Worm (Caenorhabditis elegans): ENCODE data around the gene agr-1.
"Not testable (repeated sequence)": the region's sequence is repeated elsewhere in the genome, so short reads cannot be mapped to it uniquely, and the experiment has no call there.

The agr-1 gene

ce11 chrII:6775076-6775475 is at the start of gene agr-1:
TSS of gene agr-1 (minus strand) at chrII:6775176.
- TF ChIP-seq nhr-76, zag-1, skn-1 (tag; optimal IDR thresholded peaks at IDR 0.05): not testable (repeated sequence)

DNA sequence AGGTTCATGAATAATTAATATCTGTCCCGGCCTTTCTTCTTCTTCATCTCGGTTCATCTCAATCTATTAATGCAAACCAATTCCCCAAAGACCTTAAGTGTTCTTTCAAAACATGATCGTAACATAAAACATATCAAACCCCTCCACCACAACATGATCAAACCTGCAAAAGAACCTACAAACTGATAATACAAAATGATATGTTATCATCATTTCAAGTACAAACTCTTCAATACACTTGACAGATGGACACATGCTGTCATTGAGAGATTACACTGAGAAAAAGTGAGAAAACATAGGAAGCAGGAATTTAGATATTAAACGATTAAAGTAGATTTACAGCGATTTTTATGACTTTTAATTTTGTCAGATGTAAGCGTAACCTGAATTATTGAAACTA is 49.5 kb upstream of the agr-1 start:
- TF ChIP-seq tbx-2 (tag; optimal IDR thresholded peaks at IDR 0.05) (no peak), pha-4 (tag; optimal IDR thresholded peaks at IDR 0.05) (no peak), pqm-1 (tag; optimal IDR thresholded peaks at IDR 0.05) (peak; percentile 79), elt-2 (tag; optimal IDR thresholded peaks at IDR 0.05) (peak; percentile 87), skn-1 (tag; optimal IDR thresholded peaks at IDR 0.05) (no peak), egl-27 (tag; optimal IDR thresholded peaks at IDR 0.05) (no peak), nhr-25 (tag; optimal IDR thresholded peaks at IDR 0.05) (peak; percentile 12), ceh-16 (tag; optimal IDR thresholded peaks at IDR 0.05) (no peak), hmg-11 (tag; optimal IDR thresholded peaks at IDR 0.05) (no peak), unc-62 (GFP tag; optimal IDR thresholded peaks at IDR 0.05) (peak; percentile 69), nhr-23 (tag; optimal IDR thresholded peaks at IDR 0.05) (no peak)

DNA sequence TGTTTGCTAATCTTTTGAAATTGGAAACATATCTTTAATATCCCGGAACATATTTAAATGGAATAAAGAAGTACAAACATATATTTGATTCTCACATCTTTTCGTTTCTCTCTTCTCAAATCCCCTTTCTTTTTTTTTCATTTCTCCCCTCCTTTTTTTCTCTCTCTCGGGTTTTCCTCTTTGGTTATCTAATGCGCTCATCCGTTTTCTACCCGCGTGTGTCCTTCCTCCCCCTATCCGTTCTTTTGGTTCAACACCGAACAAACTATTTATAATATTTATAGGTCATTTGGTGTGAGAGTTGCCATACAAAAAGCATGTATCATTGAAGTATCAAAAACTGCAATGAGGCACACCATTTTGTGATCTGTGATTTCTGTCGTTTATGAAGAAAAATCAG is 48.9 kb upstream of the agr-1 start:
- TF ChIP-seq nhr-25 (tag; optimal IDR thresholded peaks at IDR 0.05) (peak; percentile 20), ZK546.5 (tag; optimal IDR thresholded peaks at IDR 0.05) (no peak), unc-62 (GFP tag; optimal IDR thresholded peaks at IDR 0.05) (peak; percentile 51), nhr-28 (tag; optimal IDR thresholded peaks at IDR 0.05) (no peak), mdl-1 (tag; optimal IDR thresholded peaks at IDR 0.05) (peak; percentile 20), lin-39 (tag; optimal IDR thresholded peaks at IDR 0.05) (peak; percentile 36), lsy-12 (tag; optimal IDR thresholded peaks at IDR 0.05) (no peak), elt-1 (tag; optimal IDR thresholded peaks at IDR 0.05) (peak; percentile 52), nfya-1 (tag; optimal IDR thresholded peaks at IDR 0.05; ENCODE audit: insufficient read depth) (peak; percentile 48), snpc-4 (tag; optimal IDR thresholded peaks at IDR 0.05) (peak; percentile 33), egl-5 (tag; optimal IDR thresholded peaks at IDR 0.05) (no peak), nhr-23 (tag; optimal IDR thresholded peaks at IDR 0.05) (peak; percentile 40)

DNA sequence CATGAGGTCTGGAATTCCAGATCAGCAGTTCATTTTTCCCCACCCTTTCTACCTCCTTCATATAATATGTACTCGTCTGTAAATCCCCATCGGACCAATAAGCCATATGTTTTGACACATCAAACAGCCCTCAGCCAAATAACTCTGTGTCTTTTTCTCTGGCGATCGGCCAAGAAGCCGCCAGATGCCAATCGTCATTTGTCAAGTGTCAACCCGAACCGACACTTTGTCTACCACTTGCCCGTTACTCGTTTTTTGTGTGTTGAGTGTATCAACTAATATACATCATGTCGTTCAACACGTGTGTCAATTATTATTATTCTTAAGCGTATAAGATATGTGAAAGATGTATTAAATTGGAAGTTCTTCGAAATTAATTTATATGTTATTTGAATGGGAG is 48.3 kb upstream of the agr-1 start:
- peak; percentile 34 for TF ChIP-seq nhr-43 (tag; optimal IDR thresholded peaks at IDR 0.05; ENCODE audit: poor library complexity, severe bottlenecking)
- no peak for TF ChIP-seq aly-2 (tag; optimal IDR thresholded peaks at IDR 0.05)
- TF ChIP-seq daf-12 (tag; optimal IDR thresholded peaks at IDR 0.05) = no peak
- no peak for TF ChIP-seq ceh-28 (tag; optimal IDR thresholded peaks at IDR 0.05)
- no peak for TF ChIP-seq nhr-28 (tag; optimal IDR thresholded peaks at IDR 0.05)
- peak; percentile 35 for TF ChIP-seq snpc-4 (tag; optimal IDR thresholded peaks at IDR 0.05)
- peak; percentile 39 for TF ChIP-seq hmg-11 (tag; optimal IDR thresholded peaks at IDR 0.05)
- no peak for TF ChIP-seq ceh-16 (tag; optimal IDR thresholded peaks at IDR 0.05)
- no peak for TF ChIP-seq R02D3.7 (tag; optimal IDR thresholded peaks at IDR 0.05)
- TF ChIP-seq nhr-23 (tag; optimal IDR thresholded peaks at IDR 0.05) = no peak
- no peak for TF ChIP-seq zag-1 (tag; optimal IDR thresholded peaks at IDR 0.05)
- no peak for TF ChIP-seq egl-27 (tag; optimal IDR thresholded peaks at IDR 0.05)
- TF ChIP-seq ztf-11 (tag; optimal IDR thresholded peaks at IDR 0.05) = no peak
- peak; percentile 53 for TF ChIP-seq nfya-1 (tag; optimal IDR thresholded peaks at IDR 0.05; ENCODE audit: insufficient read depth)
- no peak for TF ChIP-seq nhr-237 (tag; optimal IDR thresholded peaks at IDR 0.05)
- TF ChIP-seq ZK546.5 (tag; optimal IDR thresholded peaks at IDR 0.05) = no peak
- peak; percentile 84 for TF ChIP-seq elt-1 (tag; optimal IDR thresholded peaks at IDR 0.05)
- TF ChIP-seq mml-1 (tag; optimal IDR thresholded peaks at IDR 0.05) = no peak
- peak; percentile 99 for TF ChIP-seq lin-39 (tag; optimal IDR thresholded peaks at IDR 0.05)
- TF ChIP-seq unc-62 (GFP tag; optimal IDR thresholded peaks at IDR 0.05) = peak; percentile 98
- no peak for TF ChIP-seq fkh-2 (tag; optimal IDR thresholded peaks at IDR 0.05)
- TF ChIP-seq egl-5 (tag; optimal IDR thresholded peaks at IDR 0.05) = peak; percentile 23
- no peak for TF ChIP-seq mdl-1 (tag; optimal IDR thresholded peaks at IDR 0.05)
- TF ChIP-seq nhr-25 (tag; optimal IDR thresholded peaks at IDR 0.05) = peak; percentile 42

DNA sequence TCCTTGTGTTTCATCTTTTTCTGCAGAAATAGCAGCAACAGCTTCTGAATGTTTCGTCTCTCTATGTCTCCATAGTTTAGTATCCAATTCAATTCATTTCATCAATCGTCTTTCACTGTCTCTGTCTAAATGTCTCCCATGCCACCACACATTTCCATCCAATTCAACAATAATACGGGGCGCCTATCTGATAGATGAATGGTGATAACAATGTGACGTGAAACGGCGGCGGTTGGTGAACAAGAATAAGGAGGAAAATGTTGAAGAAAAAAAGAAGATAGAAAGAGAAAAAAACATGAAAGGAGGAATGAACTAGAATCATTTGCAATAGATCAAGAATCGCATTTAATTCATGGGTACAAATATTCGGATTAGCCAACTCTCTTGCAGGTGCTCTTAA is 47.4 kb upstream of the agr-1 start:
- peak in 1 of 3 experiments; percentile 69 for TF ChIP-seq elt-3 (tag; optimal IDR thresholded peaks at IDR 0.05)
- peak; percentile 29 for TF ChIP-seq mdl-1 (tag; optimal IDR thresholded peaks at IDR 0.05)
- peak; percentile 80 for TF ChIP-seq nhr-23 (tag; optimal IDR thresholded peaks at IDR 0.05)
- TF ChIP-seq ZK546.5 (tag; optimal IDR thresholded peaks at IDR 0.05) = no peak
- peak; percentile 6 for TF ChIP-seq jun-1 (tag; optimal IDR thresholded peaks at IDR 0.05)
- peak; percentile 69 for TF ChIP-seq nfya-1 (tag; optimal IDR thresholded peaks at IDR 0.05; ENCODE audit: insufficient read depth)
- TF ChIP-seq R02D3.7 (tag; optimal IDR thresholded peaks at IDR 0.05) = peak; percentile 8
- TF ChIP-seq aly-2 (tag; optimal IDR thresholded peaks at IDR 0.05) = no peak
- no peak for TF ChIP-seq daf-12 (tag; optimal IDR thresholded peaks at IDR 0.05)
- TF ChIP-seq nhr-77 (tag; optimal IDR thresholded peaks at IDR 0.05) = peak; percentile 14
- no peak for TF ChIP-seq eor-1 (tag; optimal IDR thresholded peaks at IDR 0.05)
- peak; percentile 21 for TF ChIP-seq nhr-11 (tag; optimal IDR thresholded peaks at IDR 0.05)
- no peak for TF ChIP-seq lsy-12 (tag; optimal IDR thresholded peaks at IDR 0.05)
- TF ChIP-seq egl-5 (tag; optimal IDR thresholded peaks at IDR 0.05) = peak; percentile 90
- TF ChIP-seq elt-2 (tag; optimal IDR thresholded peaks at IDR 0.05) = peak; percentile 85
- peak; percentile 96 for TF ChIP-seq elt-1 (tag; optimal IDR thresholded peaks at IDR 0.05)
- TF ChIP-seq egl-27 (tag; optimal IDR thresholded peaks at IDR 0.05) = peak; percentile 34
- peak; percentile 89 for TF ChIP-seq unc-62 (GFP tag; optimal IDR thresholded peaks at IDR 0.05)
- peak; percentile 31 for TF ChIP-seq nhr-43 (tag; optimal IDR thresholded peaks at IDR 0.05; ENCODE audit: poor library complexity, severe bottlenecking)
- TF ChIP-seq pqm-1 (tag; optimal IDR thresholded peaks at IDR 0.05) = peak; percentile 67
- TF ChIP-seq nhr-25 (tag; optimal IDR thresholded peaks at IDR 0.05) = peak; percentile 82

Data from whole organism, L3 larva.